Worm (Caenorhabditis elegans) whole organism, L4/young adult: ENCODE measurements around the gene Y110A2AL.9.

Source experiments
- W03F9.2 ChIP-seq: fragments of 150-350 bp; optimal IDR thresholded peaks from 2 replicates; lab custom pipeline; 2014; ENCODE audit warnings: missing biosample characterization, missing genetic modification characterization
- dao-5 ChIP-seq: sonication (generic microtip); optimal IDR thresholded peaks from 2 replicates; lab custom pipeline; 2016; ENCODE audit warnings: missing genotype, missing genetic modification characterization, moderate library complexity, missing compliant biosample characterization
- him-1 ChIP-seq: sonication (generic microtip); optimal IDR thresholded peaks from 2 replicates; lab custom pipeline; 2016; ENCODE audit warnings: missing genotype, missing genetic modification reagents, missing genetic modification characterization, missing compliant biosample characterization

DNA sequence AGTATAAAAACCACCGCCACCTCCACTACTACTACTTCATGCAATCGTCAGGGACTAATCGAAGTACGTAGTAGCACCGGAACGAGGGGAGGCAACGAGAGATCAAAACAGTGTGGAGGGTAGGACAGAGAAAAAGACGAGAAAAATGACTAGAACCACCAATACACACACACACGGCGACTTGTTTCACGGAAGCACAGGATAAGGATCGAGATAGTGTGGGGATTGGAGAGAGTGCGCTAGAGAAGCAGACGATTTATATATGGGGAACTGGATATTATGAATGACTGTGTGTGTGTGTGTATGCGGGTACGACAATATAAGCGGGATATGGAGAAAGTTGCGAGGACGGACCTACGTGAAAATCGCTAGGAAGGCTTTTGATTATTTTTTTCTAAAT, 11.6 kb downstream of the Y110A2AL.9 start:
- TF ChIP-seq him-1 (tag; lab: Kevin White, UChicago) (no peak), dao-5 (tag; lab: Kevin White, UChicago) (no peak), W03F9.2 (tag; lab: Kevin White, UChicago) (no peak)
